Worm (Caenorhabditis elegans) whole organism, midembryonic: Measurements from ENCODE around the gene ptp-2.

ENCODE experiments used
- cog-1 ChIP-seq: sonication (generic microtip); optimal IDR thresholded peaks from 2 replicates; lab custom pipeline; 2016; ENCODE audit warnings: missing genetic modification characterization, missing compliant biosample characterization
- flt-1 ChIP-seq: fragments of 200-800 bp; sonication (Bioruptor generic); IDR thresholded peaks from 2 replicates; pipeline ENCODE4 v1.3.6; 2022; ENCODE audit warnings: missing genetic modification characterization, missing compliant biosample characterization
- klf-2 ChIP-seq: fragments of 200-800 bp; sonication (Bioruptor generic); conservative IDR thresholded peaks from 2 replicates; pipeline ENCODE4 v1.3.6; 2022; ENCODE audit warnings: missing genetic modification reagents, missing genetic modification characterization, missing compliant biosample characterization
- ztf-23 ChIP-seq: fragments of 200-800 bp; sonication (Bioruptor generic); IDR thresholded peaks from 2 replicates; pipeline ENCODE4 v1.3.6; 2022; ENCODE audit warnings: missing genetic modification reagents, missing genetic modification characterization, missing compliant biosample characterization

- TF ChIP-seq flt-1 (GFP tag; lab: Robert Waterston, UW) (no peak), cog-1 (no peak), klf-2 (GFP tag; lab: Robert Waterston, UW) (no peak), ztf-23 (GFP tag; lab: Robert Waterston, UW) (no peak)
Observed at ce11 chrII:5899080-5899479, 19.4 kb upstream of the ptp-2 start.
